Fruit fly (Drosophila melanogaster) whole organism, pupa: ENCODE measurements around the gene Nadsyn.
A peak's percentile ranks its signal among the peaks of the same experiment; 100 is the strongest.

ENCODE experiments used
- CG10348 ChIP-seq: fragments of 200-800 bp; sonication (Bioruptor generic); IDR thresholded peaks from 2 replicates; pipeline ENCODE4 v1.3.6; 2022; ENCODE audit warnings: missing biosample characterization, missing genetic modification characterization
- CG12605 ChIP-seq: fragments of 200-800 bp; sonication (Bioruptor generic); IDR thresholded peaks from 2 replicates; pipeline ENCODE4 v1.3.6; 2022; ENCODE audit warnings: missing biosample characterization, missing genetic modification characterization
- CG13204 ChIP-seq: fragments of 200-800 bp; sonication (Bioruptor generic); optimal IDR thresholded peaks from 2 replicates; lab custom pipeline; 2018; ENCODE audit warnings: missing biosample characterization, mild to moderate bottlenecking, missing genetic modification characterization, moderate library complexity
- CG14655 ChIP-seq: fragments of 200-800 bp; sonication (Bioruptor generic); optimal IDR thresholded peaks from 3 replicates; lab custom pipeline; 2017; ENCODE audit warnings: mild to moderate bottlenecking, missing biosample characterization, missing genetic modification reagents, missing genetic modification characterization
- CG15710 ChIP-seq: fragments of 200-800 bp; sonication (Bioruptor generic); optimal IDR thresholded peaks from 2 replicates; lab custom pipeline; 2018; ENCODE audit warnings: missing biosample characterization, mild to moderate bottlenecking, missing genetic modification characterization, moderate library complexity
- CG17806 ChIP-seq: fragments of 200-800 bp; sonication (Bioruptor generic); optimal IDR thresholded peaks from 2 replicates; lab custom pipeline; 2018; ENCODE audit warnings: missing biosample characterization, mild to moderate bottlenecking, missing genetic modification characterization, moderate library complexity
- CG32121 ChIP-seq: fragments of 200-800 bp; sonication (Bioruptor generic); IDR thresholded peaks from 2 replicates; pipeline ENCODE4 v1.3.6; 2022; ENCODE audit warnings: missing biosample characterization, missing genetic modification characterization
- CG34367 ChIP-seq: fragments of 200-800 bp; sonication (Bioruptor generic); optimal IDR thresholded peaks from 2 replicates; lab custom pipeline; 2018; ENCODE audit warnings: missing biosample characterization, mild to moderate bottlenecking, missing genetic modification characterization
- CG4496 ChIP-seq: fragments of 200-800 bp; sonication (Bioruptor generic); IDR thresholded peaks from 3 replicates; pipeline ENCODE4 v1.3.6; 2022; ENCODE audit warnings: missing biosample characterization, missing genetic modification characterization
- CG8159 ChIP-seq: fragments of 200-800 bp; sonication (Bioruptor generic); optimal IDR thresholded peaks from 3 replicates; lab custom pipeline; 2018; ENCODE audit warnings: missing biosample characterization, mild to moderate bottlenecking, missing genetic modification characterization, moderate library complexity
- CG8301 ChIP-seq: fragments of 200-800 bp; sonication (Bioruptor generic); optimal IDR thresholded peaks from 2 replicates; lab custom pipeline; 2018; ENCODE audit warnings: missing biosample characterization, mild to moderate bottlenecking, missing genetic modification characterization
- CG9948 ChIP-seq: fragments of 200-800 bp; sonication (Bioruptor generic); optimal IDR thresholded peaks from 2 replicates; lab custom pipeline; 2018; ENCODE audit warnings: missing biosample characterization, mild to moderate bottlenecking, missing genetic modification characterization, moderate library complexity
- D1 ChIP-seq: fragments of 200-800 bp; sonication (Bioruptor generic); optimal IDR thresholded peaks from 2 replicates; lab custom pipeline; 2018; ENCODE audit warnings: missing biosample characterization, mild to moderate bottlenecking, missing genetic modification characterization, moderate library complexity
- EcR ChIP-seq: fragments of 200-800 bp; sonication (Bioruptor generic); optimal IDR thresholded peaks from 3 replicates; lab custom pipeline; 2019; ENCODE audit warnings: missing biosample characterization, missing genetic modification characterization, mild to moderate bottlenecking, moderate library complexity, missing genetic modification reagents
- Ets98B ChIP-seq: fragments of 200-800 bp; sonication (Bioruptor generic); IDR thresholded peaks from 2 replicates; pipeline ENCODE4 v1.3.6; 2022; ENCODE audit warnings: missing biosample characterization, missing genetic modification characterization
- Pif1A ChIP-seq: fragments of 200-800 bp; sonication (Bioruptor generic); optimal IDR thresholded peaks from 3 replicates; lab custom pipeline; 2016; ENCODE audit warnings: missing biosample characterization, missing genetic modification characterization
- Pif1B ChIP-seq: fragments of 200-800 bp; sonication (Bioruptor generic); optimal IDR thresholded peaks from 3 replicates; lab custom pipeline; 2016; ENCODE audit warnings: missing biosample characterization, missing genetic modification characterization
- Snoo ChIP-seq: fragments of 200-800 bp; sonication (Bioruptor generic); optimal IDR thresholded peaks from 3 replicates; lab custom pipeline; 2017; ENCODE audit warnings: missing biosample characterization, mild to moderate bottlenecking, missing genetic modification characterization, inconsistent platforms
- fd96Ca ChIP-seq: fragments of 200-800 bp; sonication (Bioruptor generic); IDR thresholded peaks from 3 replicates; pipeline ENCODE4 v1.3.6; 2022; ENCODE audit warnings: missing biosample characterization, missing genetic modification characterization
- gl ChIP-seq: fragments of 200-800 bp; sonication (Bioruptor generic); optimal IDR thresholded peaks from 2 replicates; lab custom pipeline; 2018; ENCODE audit warnings: missing biosample characterization, mild to moderate bottlenecking, missing genetic modification characterization
- rn ChIP-seq: fragments of 200-800 bp; sonication (Bioruptor generic); IDR thresholded peaks from 2 replicates; pipeline ENCODE4 v1.3.6; 2022; ENCODE audit warnings: missing biosample characterization, missing genetic modification characterization

The Nadsyn gene

dm6 chrX:13679565-13679964 is 38.5 kb downstream of the Nadsyn start:
- no peak for TF ChIP-seq rn
- TF ChIP-seq CG4496 (GFP tag; lab: Robert Waterston, UW), result peak; percentile 66
- peak; percentile 65 for TF ChIP-seq CG32121
- no peak for TF ChIP-seq CG10348 (GFP tag; lab: Robert Waterston, UW)
- TF ChIP-seq gl, result no peak
- TF ChIP-seq CG17806, result peak; percentile 67
- TF ChIP-seq Snoo (tag; lab: Kevin White, UChicago), result peak; percentile 29
- peak; percentile 61 for TF ChIP-seq CG15710 (tag; lab: Kevin White, UChicago)
- 0 out of 2 replicates have a peak, but pooled peaks have one; percentile 16 for TF ChIP-seq CG12605 (GFP tag; lab: Robert Waterston, UW)
- TF ChIP-seq EcR (GFP tag; lab: Kevin White, UChicago), result no peak
- TF ChIP-seq fd96Ca (GFP tag; lab: Robert Waterston, UW), result no peak
- peak; percentile 60 for TF ChIP-seq CG9948 (tag; lab: Kevin White, UChicago)
- peak; percentile 37 for TF ChIP-seq Pif1A (GFP tag; lab: Kevin White, UChicago)
- peak; percentile 47 for TF ChIP-seq CG14655 (GFP tag; lab: Kevin White, UChicago)
- TF ChIP-seq CG13204 (GFP tag; lab: Kevin White, UChicago), result no peak
- peak; percentile 45 for TF ChIP-seq CG34367 (tag; lab: Kevin White, UChicago)
- peak; percentile 17 for TF ChIP-seq D1 (tag; lab: Kevin White, UChicago)
- peak; percentile 71 for TF ChIP-seq CG8159 (tag; lab: Kevin White, UChicago)
- peak; percentile 24 for TF ChIP-seq Pif1B (GFP tag; lab: Kevin White, UChicago)
- TF ChIP-seq CG8301 (tag; lab: Kevin White, UChicago), result peak; percentile 25
- peak; percentile 23; the same call in 1 of the 2 replicates for TF ChIP-seq Ets98B

dm6 chrX:13677970-13678490 is 40.1 kb downstream of the Nadsyn start:
- TF ChIP-seq Pif1A (GFP tag; lab: Kevin White, UChicago) (no peak), CG14655 (GFP tag; lab: Kevin White, UChicago) (no peak), CG13204 (GFP tag; lab: Kevin White, UChicago) (no peak), CG4496 (GFP tag; lab: Robert Waterston, UW) (no peak), CG17806 (no peak), CG34367 (tag; lab: Kevin White, UChicago) (no peak), Snoo (tag; lab: Kevin White, UChicago) (no peak), D1 (tag; lab: Kevin White, UChicago) (no peak), rn (no peak), CG32121 (no peak), CG8159 (tag; lab: Kevin White, UChicago) (no peak), CG9948 (tag; lab: Kevin White, UChicago) (no peak), CG15710 (tag; lab: Kevin White, UChicago) (no peak), fd96Ca (GFP tag; lab: Robert Waterston, UW) (no peak)

dm6 chrX:13676458-13676944 is 41.6 kb downstream of the Nadsyn start, which contains the start of gene CG11162:
CG11162 (plus strand) TSS chrX:13676894.
- TF ChIP-seq rn (no peak), CG9948 (tag; lab: Kevin White, UChicago) (no peak), D1 (tag; lab: Kevin White, UChicago) (no peak), CG8159 (tag; lab: Kevin White, UChicago) (no peak), EcR (GFP tag; lab: Kevin White, UChicago) (no peak), Ets98B (no peak), CG17806 (no peak), CG32121 (no peak), Pif1A (GFP tag; lab: Kevin White, UChicago) (no peak), Pif1B (GFP tag; lab: Kevin White, UChicago) (no peak)
- TF ChIP-seq, all 21 proteins: peak for 0

DNA sequence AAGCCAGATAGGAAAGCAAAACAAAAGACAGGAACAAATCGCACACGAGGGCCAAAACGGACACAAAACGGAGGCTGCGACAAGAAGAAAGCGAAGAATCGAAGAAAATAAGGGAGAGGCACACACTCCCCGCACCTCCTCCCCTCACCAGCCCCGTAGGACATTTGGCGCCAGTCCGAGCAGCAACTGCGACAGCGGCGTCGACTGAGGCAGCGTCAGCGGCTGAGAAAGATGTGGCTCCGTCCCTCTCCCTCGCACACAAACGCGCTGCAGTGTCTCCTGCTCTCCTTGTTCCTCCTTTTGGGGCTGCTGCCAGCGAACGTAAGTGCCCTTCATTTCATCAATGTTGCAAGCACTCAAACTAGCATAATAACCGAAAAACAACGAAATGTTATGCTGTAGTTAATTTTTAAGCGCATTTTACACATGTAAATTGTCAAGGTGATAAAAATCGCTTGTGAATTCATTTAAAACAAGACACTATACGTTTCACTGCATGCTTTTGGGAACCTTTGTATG is 47.7 kb downstream of the Nadsyn start:
- TF ChIP-seq CG4496 (GFP tag; lab: Robert Waterston, UW) (0 out of 3 replicates have a peak, but pooled peaks have one; percentile 16), CG12605 (GFP tag; lab: Robert Waterston, UW) (no peak)

DNA sequence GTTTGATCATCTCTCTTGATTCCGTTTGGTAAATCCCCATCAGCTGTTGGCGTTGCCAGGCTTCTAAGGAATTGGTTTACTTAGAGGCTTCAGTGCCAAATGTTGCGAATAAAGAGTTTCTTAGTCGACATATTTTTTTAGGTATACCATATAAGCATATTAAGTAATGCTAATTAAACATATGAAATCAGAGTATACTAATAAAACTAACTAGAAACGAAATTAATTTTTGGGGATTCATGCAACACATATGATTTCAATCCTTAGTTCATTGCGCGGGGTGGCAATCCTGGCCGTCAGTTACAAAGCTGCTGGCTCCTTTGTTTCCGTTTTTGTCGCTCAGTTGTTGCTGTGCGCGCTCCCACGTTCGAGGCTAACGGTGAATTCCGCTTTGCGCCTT is 48.7 kb downstream of the Nadsyn start, which contains the start of gene CG15760:
CG15760 (plus strand) TSS at position 334 of the 400 bp plus-strand sequence.
- TF ChIP-seq Snoo (tag; lab: Kevin White, UChicago) (no peak), CG34367 (tag; lab: Kevin White, UChicago) (no peak), fd96Ca (GFP tag; lab: Robert Waterston, UW) (no peak), CG13204 (GFP tag; lab: Kevin White, UChicago) (no peak), CG14655 (GFP tag; lab: Kevin White, UChicago) (no peak), EcR (GFP tag; lab: Kevin White, UChicago) (no peak), CG10348 (GFP tag; lab: Robert Waterston, UW) (no peak), CG15710 (tag; lab: Kevin White, UChicago) (no peak), CG8159 (tag; lab: Kevin White, UChicago) (no peak), CG32121 (no peak), rn (no peak)

- TF ChIP-seq CG17806 (no peak), CG32121 (no peak), CG15710 (tag; lab: Kevin White, UChicago) (no peak), rn (no peak), CG9948 (tag; lab: Kevin White, UChicago) (no peak), CG10348 (GFP tag; lab: Robert Waterston, UW) (no peak), Ets98B (no peak), Snoo (tag; lab: Kevin White, UChicago) (no peak), gl (no peak), fd96Ca (GFP tag; lab: Robert Waterston, UW) (no peak), EcR (GFP tag; lab: Kevin White, UChicago) (no peak), Pif1A (GFP tag; lab: Kevin White, UChicago) (no peak)
- TF ChIP-seq, all 21 proteins: peak for 0
Observed at dm6 chrX:13667656-13668055, 50.4 kb downstream of the Nadsyn start, which contains the start of the genes DNAlig4 and CG11164. DNAlig4 (minus strand) TSS chrX:13667811. CG11164 (plus strand) TSS chrX:13668014.
